Worm (Caenorhabditis elegans): ENCODE results near the gene cbs-1.
A peak's percentile ranks its signal among the peaks of the same experiment; 100 is the strongest.

The cbs-1 gene

DNA sequence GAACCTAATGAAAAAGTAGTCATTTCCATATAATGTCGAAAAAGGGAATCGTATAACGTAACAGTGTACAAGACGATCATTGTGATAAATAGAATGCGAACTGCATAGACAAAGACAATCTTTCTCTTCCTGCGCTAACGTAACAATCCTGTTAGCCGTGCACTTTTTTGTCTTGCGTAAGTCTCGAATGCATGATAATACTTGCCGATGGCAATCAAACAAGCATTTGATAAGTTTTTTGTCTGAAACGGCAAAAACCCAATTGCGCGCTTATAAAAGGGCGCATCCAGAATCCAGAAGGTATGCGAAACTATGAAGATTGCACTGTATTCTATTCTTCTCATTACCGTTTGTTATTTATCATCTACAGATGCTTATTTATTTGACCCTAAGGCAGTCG lies 20.9 kb downstream of the cbs-1 start, which contains the start of gene dao-4:
Gene dao-4 (plus strand): TSS at position 301 of the 400 bp plus-strand sequence.
- no peak for TF ChIP-seq ceh-9 (tag; optimal IDR thresholded peaks at IDR 0.05)
- no peak for TF ChIP-seq lin-39 (tag; optimal IDR thresholded peaks at IDR 0.05)
- TF ChIP-seq unc-62 (GFP tag; optimal IDR thresholded peaks at IDR 0.05), result no peak
- TF ChIP-seq nhr-76 (tag; optimal IDR thresholded peaks at IDR 0.05), result no peak
- TF ChIP-seq nhr-28 (tag; optimal IDR thresholded peaks at IDR 0.05), result no peak
- TF ChIP-seq snpc-4 (tag; optimal IDR thresholded peaks at IDR 0.05), result no peak
- no peak for TF ChIP-seq nhr-23 (tag; optimal IDR thresholded peaks at IDR 0.05)

DNA sequence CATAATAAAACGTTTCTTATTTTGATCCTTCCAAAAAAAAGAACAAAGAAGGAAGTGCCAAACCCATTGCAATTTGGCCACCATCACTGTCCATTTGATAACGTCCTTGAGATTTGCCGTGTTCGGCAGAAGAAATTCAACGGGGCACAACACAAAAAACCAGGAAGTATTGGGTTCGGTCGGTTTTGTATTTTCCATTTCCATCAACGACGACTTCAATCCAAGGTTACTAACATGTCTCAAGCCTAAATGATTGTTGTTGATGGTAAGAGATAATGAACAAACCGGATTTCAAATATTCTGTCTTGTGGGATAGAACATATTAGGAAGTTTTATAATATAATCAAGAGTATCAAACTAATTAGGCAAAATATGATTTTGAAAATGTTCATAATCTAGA lies 22.3 kb downstream of the cbs-1 start:
- TF ChIP-seq R02D3.7 (tag; optimal IDR thresholded peaks at IDR 0.05) (no peak), nhr-23 (tag; optimal IDR thresholded peaks at IDR 0.05) (peak; percentile 64)

DNA sequence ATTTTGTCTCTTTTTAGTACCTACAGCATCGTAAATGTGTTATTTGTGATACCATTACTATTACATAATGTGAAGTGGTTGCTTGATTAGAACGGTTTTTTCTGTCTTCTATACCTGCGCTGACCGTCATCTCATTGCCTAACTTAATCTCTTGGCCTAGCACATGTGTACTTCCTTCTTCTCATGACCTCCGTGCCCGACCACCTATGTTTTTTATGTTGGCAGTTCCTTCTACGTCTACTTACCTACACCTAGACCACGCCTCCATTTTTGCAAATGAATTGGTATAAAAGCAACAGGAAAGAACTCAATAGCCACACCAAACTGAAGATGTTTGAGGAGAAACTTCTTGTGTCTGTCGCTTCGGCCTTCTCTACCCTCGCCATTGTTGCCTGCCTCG lies 23.2 kb downstream of the cbs-1 start, which contains the start of gene col-176:
Gene col-176 (plus strand): TSS at position 301 of the 400 bp plus-strand sequence.
- TF ChIP-seq egl-5 (tag; optimal IDR thresholded peaks at IDR 0.05), result no peak
- no peak for TF ChIP-seq ceh-9 (tag; optimal IDR thresholded peaks at IDR 0.05)
- no peak for TF ChIP-seq nhr-25 (tag; optimal IDR thresholded peaks at IDR 0.05)
- TF ChIP-seq nhr-23 (tag; optimal IDR thresholded peaks at IDR 0.05), result peak; percentile 58
- TF ChIP-seq nhr-28 (tag; optimal IDR thresholded peaks at IDR 0.05), result no peak
- TF ChIP-seq pqm-1 (tag; optimal IDR thresholded peaks at IDR 0.05), result no peak
- TF ChIP-seq zag-1 (tag; optimal IDR thresholded peaks at IDR 0.05), result no peak
- TF ChIP-seq lin-39 (tag; optimal IDR thresholded peaks at IDR 0.05), result no peak
- TF ChIP-seq skn-1 (tag; optimal IDR thresholded peaks at IDR 0.05), result no peak

DNA sequence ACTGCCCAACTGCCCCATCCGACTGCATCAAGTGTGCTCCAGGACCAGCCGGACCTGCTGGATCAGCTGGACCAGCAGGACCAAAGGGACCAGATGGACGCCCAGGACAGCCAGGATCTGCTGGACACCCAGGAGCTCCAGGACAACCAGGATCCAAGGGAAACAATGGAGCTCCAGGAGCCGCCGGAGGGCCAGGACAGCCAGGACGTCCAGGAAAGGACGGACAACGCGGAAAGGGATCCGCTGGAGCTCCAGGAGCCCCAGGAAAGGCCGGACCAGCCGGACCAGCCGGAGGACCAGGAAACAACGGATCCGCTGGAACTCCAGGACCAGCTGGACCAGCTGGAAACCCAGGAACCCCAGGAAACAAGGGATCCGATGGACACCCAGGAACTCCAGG lies 24.0 kb downstream of the cbs-1 start:
- TF ChIP-seq elt-3 (tag; optimal IDR thresholded peaks at IDR 0.05) (no peak), pqm-1 (tag; optimal IDR thresholded peaks at IDR 0.05) (no peak), mdl-1 (tag; optimal IDR thresholded peaks at IDR 0.05) (no peak), lsy-12 (tag; optimal IDR thresholded peaks at IDR 0.05) (no peak), snpc-4 (tag; optimal IDR thresholded peaks at IDR 0.05) (no peak), ceh-9 (tag; optimal IDR thresholded peaks at IDR 0.05) (no peak), lin-15B (tag; optimal IDR thresholded peaks at IDR 0.05) (no peak), pha-4 (tag; optimal IDR thresholded peaks at IDR 0.05) (no peak), lin-39 (tag; optimal IDR thresholded peaks at IDR 0.05) (no peak), skn-1 (tag; optimal IDR thresholded peaks at IDR 0.05) (no peak), fkh-2 (tag; optimal IDR thresholded peaks at IDR 0.05) (no peak), nhr-23 (tag; optimal IDR thresholded peaks at IDR 0.05) (no peak), hmg-11 (tag; optimal IDR thresholded peaks at IDR 0.05) (no peak), ZK546.5 (tag; optimal IDR thresholded peaks at IDR 0.05) (no peak), nhr-76 (tag; optimal IDR thresholded peaks at IDR 0.05) (no peak), ceh-16 (tag; optimal IDR thresholded peaks at IDR 0.05) (no peak), sea-2 (GFP tag; optimal IDR thresholded peaks at IDR 0.05) (no peak), fkh-10 (GFP tag; optimal IDR thresholded peaks at IDR 0.05) (no peak)

DNA sequence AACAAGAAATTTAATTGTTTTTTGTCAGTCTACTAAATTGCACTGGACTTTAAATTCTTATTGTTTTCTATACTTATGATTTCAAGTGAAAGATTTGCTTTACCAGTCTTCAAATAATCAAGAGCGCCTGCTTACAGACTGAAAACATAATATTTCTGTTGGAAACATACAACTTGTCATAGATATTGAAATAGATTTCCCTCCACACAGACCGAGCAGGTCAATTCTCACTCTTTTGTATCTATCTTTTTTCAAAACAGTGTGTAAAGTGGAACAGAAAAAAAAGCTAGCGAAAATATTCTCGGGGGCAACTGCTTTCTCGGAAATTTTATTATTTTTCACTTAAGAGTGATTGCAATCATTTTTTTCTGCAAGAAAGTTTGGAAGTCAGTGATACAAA lies 24.6 kb downstream of the cbs-1 start:
- TF ChIP-seq elt-1 (tag; optimal IDR thresholded peaks at IDR 0.05) (no peak), ceh-28 (tag; optimal IDR thresholded peaks at IDR 0.05) (peak; percentile 62)

DNA sequence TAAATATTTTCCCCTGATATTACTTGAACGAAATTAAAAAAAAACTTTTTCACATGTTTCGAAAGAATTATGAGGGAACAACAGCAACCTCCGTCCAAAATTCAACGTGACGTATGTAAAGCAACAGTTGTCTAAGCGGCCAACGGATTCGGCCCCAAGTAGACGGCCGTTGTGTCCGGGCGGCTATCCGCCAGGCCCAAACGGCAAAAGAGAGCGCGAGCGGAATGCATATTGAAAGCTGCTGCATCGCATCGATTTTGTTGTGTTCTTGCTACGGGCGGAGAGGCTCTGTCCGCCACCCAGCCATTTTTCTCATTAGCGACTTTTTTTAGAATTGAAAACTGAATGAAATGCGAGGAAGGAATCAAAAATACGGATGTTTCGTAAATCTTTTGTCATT lies 25.2 kb downstream of the cbs-1 start:
- no peak for TF ChIP-seq jun-1 (tag; optimal IDR thresholded peaks at IDR 0.05)
- TF ChIP-seq nhr-43 (tag; optimal IDR thresholded peaks at IDR 0.05; ENCODE audit: poor library complexity, severe bottlenecking), result no peak
- TF ChIP-seq unc-62 (GFP tag; optimal IDR thresholded peaks at IDR 0.05), result no peak
- TF ChIP-seq nhr-77 (tag; optimal IDR thresholded peaks at IDR 0.05), result no peak
- peak; percentile 40 for TF ChIP-seq lin-39 (tag; optimal IDR thresholded peaks at IDR 0.05)
- no peak for TF ChIP-seq skn-1 (tag; optimal IDR thresholded peaks at IDR 0.05)
- no peak for TF ChIP-seq fkh-10 (GFP tag; optimal IDR thresholded peaks at IDR 0.05)
- no peak for TF ChIP-seq aly-2 (tag; optimal IDR thresholded peaks at IDR 0.05)
- no peak for TF ChIP-seq nhr-12 (tag; optimal IDR thresholded peaks at IDR 0.05)
- TF ChIP-seq tbx-2 (tag; optimal IDR thresholded peaks at IDR 0.05), result no peak
- TF ChIP-seq nhr-23 (tag; optimal IDR thresholded peaks at IDR 0.05), result no peak
- TF ChIP-seq elt-3 (tag; optimal IDR thresholded peaks at IDR 0.05), result no peak
- peak; percentile 33 for TF ChIP-seq nfya-1 (tag; optimal IDR thresholded peaks at IDR 0.05; ENCODE audit: insufficient read depth)
- TF ChIP-seq ztf-11 (tag; optimal IDR thresholded peaks at IDR 0.05), result no peak
